Worm (Caenorhabditis elegans): ENCODE measurements around the gene rod-1.

- TF ChIP-seq B0336.3 (GFP tag; IDR thresholded peaks at IDR 0.05) (no peak), madf-6 (GFP tag; IDR thresholded peaks at IDR 0.05) (no peak), Y53G8AR.9 (GFP tag; conservative IDR thresholded peaks at IDR 0.05) (no peak), lsy-27 (tag; optimal IDR thresholded peaks at IDR 0.05; ENCODE audit: borderline replicate concordance, insufficient read depth) (no peak)
These were observed 3.4 kb upstream of the rod-1 start, which contains the start of gene slc-25A18.2 for ce11 chrIV:7474826-7475225.

Measured in whole organism, young adult.